Worm (Caenorhabditis elegans) whole organism, L2 larva: ENCODE results near the gene hmit-1.1.

Source experiments
- F13H6.1 ChIP-seq: sonication (generic microtip); optimal IDR thresholded peaks from 2 replicates; lab custom pipeline; 2016; ENCODE audit warnings: missing genetic modification characterization, missing compliant biosample characterization
- R02D3.7 ChIP-seq: fragments of 150-350 bp; optimal IDR thresholded peaks from 2 replicates; lab custom pipeline; 2014; ENCODE audit warnings: missing biosample characterization, missing genetic modification characterization
- Y55F3AM.14 ChIP-seq: fragments of 200-800 bp; sonication (Bioruptor generic); optimal IDR thresholded peaks from 2 replicates; lab custom pipeline; 2018; ENCODE audit warnings: mild to moderate bottlenecking, missing genetic modification characterization, missing compliant biosample characterization
- ZK546.5 ChIP-seq: sonication (generic microtip); optimal IDR thresholded peaks from 2 replicates; lab custom pipeline; 2017; ENCODE audit warnings: missing biosample characterization, missing genetic modification characterization
- aly-2 ChIP-seq: fragments of 150-350 bp; optimal IDR thresholded peaks from 2 replicates; lab custom pipeline; 2014; ENCODE audit warnings: missing biosample characterization, missing genetic modification characterization
- blmp-1 ChIP-seq: sonication (generic microtip); optimal IDR thresholded peaks from 2 replicates; lab custom pipeline; 2017; ENCODE audit warnings: missing genetic modification characterization, mild to moderate bottlenecking, missing compliant biosample characterization, antibody characterized with exemption, moderate library complexity; ENCODE audit not compliant: insufficient read depth
- ceh-16 ChIP-seq: fragments of 150-350 bp; optimal IDR thresholded peaks from 2 replicates; lab custom pipeline; 2014; ENCODE audit warnings: missing biosample characterization, missing genetic modification characterization
- ceh-82 ChIP-seq: fragments of 150-350 bp; optimal IDR thresholded peaks from 2 replicates; lab custom pipeline; 2014; ENCODE audit warnings: missing biosample characterization, missing genetic modification characterization
- crh-2 ChIP-seq: sonication (generic microtip); optimal IDR thresholded peaks from 2 replicates; lab custom pipeline; 2017; ENCODE audit warnings: missing biosample characterization, missing genetic modification characterization
- dmd-4 ChIP-seq: sonication (generic microtip); optimal IDR thresholded peaks from 2 replicates; lab custom pipeline; 2017; ENCODE audit warnings: missing biosample characterization, missing genetic modification characterization
- egl-27 ChIP-seq: sonication (generic microtip); optimal IDR thresholded peaks from 3 replicates; lab custom pipeline; 2017; ENCODE audit warnings: missing biosample characterization, missing genetic modification reagents, missing genetic modification characterization
- elt-3 ChIP-seq: sonication (generic microtip); optimal IDR thresholded peaks from 2 replicates; lab custom pipeline; 2017; ENCODE audit warnings: missing biosample characterization, missing genetic modification characterization
- fos-1 ChIP-seq: fragments of 150-350 bp; optimal IDR thresholded peaks from 2 replicates; lab custom pipeline; 2014; ENCODE audit warnings: missing biosample characterization, missing genetic modification characterization
- lin-11 ChIP-seq: fragments of 150-350 bp; sonication (generic microtip); optimal IDR thresholded peaks from 2 replicates; lab custom pipeline; 2014; ENCODE audit warnings: missing biosample characterization, missing genetic modification characterization, inconsistent platforms, mixed read lengths
- lin-39 ChIP-seq: fragments of 150-350 bp; optimal IDR thresholded peaks from 2 replicates; lab custom pipeline; 2014; ENCODE audit warnings: missing biosample characterization, missing genetic modification reagents, missing genetic modification characterization
- mbf-1 ChIP-seq: sonication (generic microtip); optimal IDR thresholded peaks from 2 replicates; lab custom pipeline; 2017; ENCODE audit warnings: missing biosample characterization, missing genetic modification characterization
- mdl-1 ChIP-seq, 2 experiments: fragments of 150-350 bp in 1 of 2; sonication (generic microtip) in 1 of 2; optimal IDR thresholded peaks; 2 replicates each; lab custom pipeline; 2017; ENCODE audit warnings: missing biosample characterization in 2 of 2, missing genetic modification characterization in 2 of 2
- nhr-10 ChIP-seq: sonication (generic microtip); optimal IDR thresholded peaks from 2 replicates; lab custom pipeline; 2017; ENCODE audit warnings: missing biosample characterization, missing genetic modification characterization
- nhr-11 ChIP-seq: fragments of 150-350 bp; optimal IDR thresholded peaks from 2 replicates; lab custom pipeline; 2014; ENCODE audit warnings: missing biosample characterization, missing genetic modification characterization
- nhr-129 ChIP-seq: fragments of 150-350 bp; optimal IDR thresholded peaks from 2 replicates; lab custom pipeline; 2014; ENCODE audit warnings: missing biosample characterization, missing genetic modification characterization
- nhr-21 ChIP-seq: fragments of 150-350 bp; optimal IDR thresholded peaks from 2 replicates; lab custom pipeline; 2014; ENCODE audit warnings: missing biosample characterization, missing genetic modification characterization
- nhr-23 ChIP-seq: fragments of 150-350 bp; optimal IDR thresholded peaks from 2 replicates; lab custom pipeline; 2014; ENCODE audit warnings: missing biosample characterization, missing genetic modification reagents, missing genetic modification characterization
- nhr-25 ChIP-seq: fragments of 150-350 bp; sonication (generic microtip); optimal IDR thresholded peaks from 3 replicates; lab custom pipeline; 2014; ENCODE audit warnings: missing biosample characterization, missing genetic modification characterization
- peb-1 ChIP-seq: fragments of 150-350 bp; optimal IDR thresholded peaks from 2 replicates; lab custom pipeline; 2014; ENCODE audit warnings: missing biosample characterization, missing genetic modification characterization
- sem-4 ChIP-seq: fragments of 150-350 bp; optimal IDR thresholded peaks from 2 replicates; lab custom pipeline; 2014; ENCODE audit warnings: missing biosample characterization, missing genetic modification reagents, missing genetic modification characterization
- skn-1 ChIP-seq: sonication (generic microtip); optimal IDR thresholded peaks from 2 replicates; lab custom pipeline; 2017; ENCODE audit warnings: missing biosample characterization, missing genetic modification characterization
- sma-3 ChIP-seq: sonication (generic microtip); optimal IDR thresholded peaks from 2 replicates; lab custom pipeline; 2016; ENCODE audit warnings: missing genetic modification reagents, missing genetic modification characterization, missing compliant biosample characterization
- sma-9 ChIP-seq, 2 experiments: fragments of 150-350 bp in 1 of 2; sonication (generic microtip) in 1 of 2; optimal IDR thresholded peaks; 2 replicates each; lab custom pipeline; 2014 to 2016; ENCODE audit warnings: missing genetic modification characterization in 2 of 2, mild to moderate bottlenecking in 1 of 2, missing biosample characterization in 1 of 2, missing compliant biosample characterization in 1 of 2, missing genetic modification reagents in 1 of 2, moderate library complexity in 1 of 2
- snpc-4 ChIP-seq: fragments of 150-350 bp; optimal IDR thresholded peaks from 2 replicates; lab custom pipeline; 2014; ENCODE audit warnings: missing biosample characterization, missing genetic modification characterization
- unc-39 ChIP-seq: fragments of 150-350 bp; optimal IDR thresholded peaks from 2 replicates; lab custom pipeline; 2014; ENCODE audit warnings: missing biosample characterization, missing genetic modification characterization
- unc-62 ChIP-seq: fragments of 150-350 bp; optimal IDR thresholded peaks from 2 replicates; lab custom pipeline; 2014; ENCODE audit warnings: missing biosample characterization, missing genetic modification reagents, missing genetic modification characterization
- ztf-1 ChIP-seq: fragments of 200-800 bp; sonication (Bioruptor generic); conservative IDR thresholded peaks from 2 replicates; pipeline ENCODE4 v1.3.6; 2022; ENCODE audit warnings: missing genetic modification characterization, missing compliant biosample characterization
- ztf-11 ChIP-seq: sonication (generic microtip); optimal IDR thresholded peaks from 2 replicates; lab custom pipeline; 2017; ENCODE audit warnings: missing biosample characterization, missing genetic modification characterization
- ztf-4 ChIP-seq: fragments of 150-350 bp; optimal IDR thresholded peaks from 2 replicates; lab custom pipeline; 2014; ENCODE audit warnings: missing biosample characterization, missing genetic modification characterization

The hmit-1.1 gene

DNA sequence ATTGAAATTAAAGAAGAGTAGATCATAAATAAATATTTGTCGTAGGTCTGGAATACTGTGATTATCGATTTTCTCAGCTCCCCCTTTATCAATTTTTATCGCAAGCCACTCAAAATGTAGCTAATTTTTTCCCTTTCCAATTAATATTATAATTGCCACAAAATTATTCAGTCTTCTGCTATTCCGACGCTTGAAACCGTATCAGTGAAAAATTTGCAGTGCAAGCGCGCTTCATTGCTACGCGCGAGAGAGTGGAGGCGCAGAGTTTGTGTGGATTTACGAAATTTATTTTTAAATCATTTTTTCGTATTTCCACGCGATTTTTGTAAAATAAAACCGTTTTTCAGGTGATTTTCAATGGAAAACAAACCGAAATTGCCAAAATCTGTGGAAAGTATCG, 17.0 kb downstream of the hmit-1.1 start, which contains the start of gene ints-5 (continued):
- no peak for TF ChIP-seq ceh-16
- TF ChIP-seq mdl-1 (tag; optimal IDR thresholded peaks at IDR 0.05; lab: Kevin White, UChicago): no peak
- TF ChIP-seq sma-3 (GFP tag; lab: Kevin White, UChicago): peak; percentile 45
- no peak for TF ChIP-seq aly-2 (tag; lab: Kevin White, UChicago)
- TF ChIP-seq nhr-129 (tag; lab: Kevin White, UChicago): peak; percentile 30
- no peak for TF ChIP-seq ztf-11 (tag; lab: Kevin White, UChicago)
- TF ChIP-seq ztf-1 (GFP tag; lab: Robert Waterston, UW): no peak
- no peak for TF ChIP-seq ztf-4 (tag; lab: Kevin White, UChicago)
- no peak for TF ChIP-seq nhr-10 (tag; lab: Kevin White, UChicago)
- no peak for TF ChIP-seq blmp-1 (tag; lab: Kevin White, UChicago)
- no peak for TF ChIP-seq mbf-1 (tag; lab: Kevin White, UChicago)
- peak; percentile 65 for TF ChIP-seq R02D3.7 (tag; lab: Kevin White, UChicago)
- TF ChIP-seq ceh-82 (tag; lab: Kevin White, UChicago): no peak
- no peak for TF ChIP-seq lin-39
- no peak for TF ChIP-seq elt-3 (tag; lab: Kevin White, UChicago)
- no peak for TF ChIP-seq unc-62 (GFP tag; lab: Kevin White, UChicago)
- no peak for TF ChIP-seq peb-1 (tag; lab: Kevin White, UChicago)
- TF ChIP-seq sem-4 (tag; lab: Kevin White, UChicago): no peak
- no peak for TF ChIP-seq nhr-23 (tag; lab: Kevin White, UChicago)
- no peak for TF ChIP-seq ZK546.5 (tag; lab: Kevin White, UChicago)
- no peak for TF ChIP-seq egl-27 (tag; lab: Kevin White, UChicago)
- no peak for TF ChIP-seq fos-1
- TF ChIP-seq nhr-11: no peak

DNA sequence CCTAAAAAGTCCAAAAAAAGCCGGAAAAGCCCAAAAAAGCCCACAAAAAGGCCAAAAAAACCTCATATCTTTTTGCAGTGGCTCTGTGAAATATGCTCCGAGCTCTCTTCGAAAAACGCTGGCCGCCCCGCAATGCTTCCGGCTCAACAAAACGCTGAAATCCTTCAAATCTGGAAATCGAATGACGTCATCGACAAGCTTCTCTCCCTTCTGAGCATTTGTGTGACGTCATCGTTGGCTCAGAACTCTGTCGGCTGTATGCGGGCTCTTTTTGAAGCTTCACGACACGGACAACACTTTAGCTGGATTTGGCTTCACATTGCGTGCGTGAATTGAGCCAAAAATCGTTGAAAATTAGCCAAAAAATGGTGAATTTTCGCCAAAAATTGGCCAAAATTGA, 19.4 kb downstream of the hmit-1.1 start:
- TF ChIP-seq crh-2: no peak
- TF ChIP-seq dmd-4 (tag; lab: Kevin White, UChicago): no peak
- TF ChIP-seq ceh-16: no peak
- no peak for TF ChIP-seq ztf-4 (tag; lab: Kevin White, UChicago)
- no peak for TF ChIP-seq unc-62 (GFP tag; lab: Kevin White, UChicago)
- no peak for TF ChIP-seq sma-3 (GFP tag; lab: Kevin White, UChicago)
- no peak for TF ChIP-seq F13H6.1 (tag; lab: Kevin White, UChicago)
- no peak for TF ChIP-seq sma-9 (GFP tag; optimal IDR thresholded peaks at IDR 0.05; lab: Kevin White, UChicago)
- TF ChIP-seq sma-9 (tag; optimal IDR thresholded peaks at IDR 0.05; lab: Kevin White, UChicago): no peak
- TF ChIP-seq blmp-1 (tag; lab: Kevin White, UChicago): no peak
- TF ChIP-seq nhr-11: no peak
- TF ChIP-seq nhr-21 (tag; lab: Kevin White, UChicago): no peak
- no peak for TF ChIP-seq Y55F3AM.14
- no peak for TF ChIP-seq mbf-1 (tag; lab: Kevin White, UChicago)
- no peak for TF ChIP-seq ztf-1 (GFP tag; lab: Robert Waterston, UW)
- no peak for TF ChIP-seq lin-39

DNA sequence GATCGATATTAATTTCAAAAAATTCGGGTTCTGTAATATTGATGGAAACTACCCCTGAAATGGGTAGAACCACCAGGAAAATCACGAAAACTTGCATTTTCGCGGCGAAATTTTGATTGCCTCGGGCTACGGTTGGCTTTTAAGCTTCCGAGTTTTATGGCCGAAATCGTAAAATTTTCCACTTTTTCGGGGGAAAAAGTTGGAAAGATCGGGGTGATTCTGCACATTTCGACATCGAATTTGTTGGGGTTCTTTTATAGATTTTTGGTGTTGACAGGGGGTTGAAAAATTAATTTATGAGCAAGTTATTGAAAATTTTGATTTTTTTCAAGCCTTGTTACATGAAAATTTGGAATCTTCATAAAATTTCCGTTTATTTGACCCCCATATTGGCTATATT, 37.2 kb downstream of the hmit-1.1 start, which contains the start of gene Y51A2D.8:
Y51A2D.8 (minus strand) TSS at position 101 of the 400 bp plus-strand sequence.
- TF ChIP-seq snpc-4 (tag; lab: Kevin White, UChicago): no peak
- no peak for TF ChIP-seq ZK546.5 (tag; lab: Kevin White, UChicago)
- no peak for TF ChIP-seq crh-2
- no peak for TF ChIP-seq Y55F3AM.14
- no peak for TF ChIP-seq unc-62 (GFP tag; lab: Kevin White, UChicago)

DNA sequence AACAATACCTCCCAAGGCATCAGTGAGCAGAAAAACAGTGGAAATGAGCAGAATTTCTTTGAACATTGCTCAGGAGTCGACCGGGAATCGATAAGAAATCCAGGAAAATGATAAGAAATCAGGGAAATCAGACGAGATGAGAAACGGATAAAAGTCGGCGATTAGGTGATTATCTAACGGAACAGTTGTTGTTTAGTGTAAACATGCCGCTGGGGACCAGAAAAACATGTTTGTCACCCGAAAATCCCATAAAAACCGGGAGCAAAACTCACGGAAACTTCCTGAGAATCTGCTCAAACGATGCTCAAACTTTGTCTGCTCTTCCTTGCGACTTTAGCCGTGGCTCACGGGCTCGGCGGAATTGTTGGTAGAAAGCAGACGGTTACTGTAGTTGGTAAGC, 39.9 kb downstream of the hmit-1.1 start, which contains the start of the genes ttr-24 and ttr-25:
ttr-24 (minus strand) TSS at position 156 of the 400 bp plus-strand sequence.
ttr-25 (plus strand) TSS at position 227 of the 400 bp plus-strand sequence.
- TF ChIP-seq ZK546.5 (tag; lab: Kevin White, UChicago) (no peak), blmp-1 (tag; lab: Kevin White, UChicago) (no peak), snpc-4 (tag; lab: Kevin White, UChicago) (no peak), F13H6.1 (tag; lab: Kevin White, UChicago) (no peak), nhr-25 (no peak), aly-2 (tag; lab: Kevin White, UChicago) (no peak), sem-4 (tag; lab: Kevin White, UChicago) (no peak), sma-3 (GFP tag; lab: Kevin White, UChicago) (no peak), elt-3 (tag; lab: Kevin White, UChicago) (no peak), nhr-23 (tag; lab: Kevin White, UChicago) (no peak), lin-11 (no peak), ceh-16 (no peak), skn-1 (no peak), nhr-11 (no peak), ztf-4 (tag; lab: Kevin White, UChicago) (no peak), unc-39 (no peak)
